Fruit fly (Drosophila melanogaster) whole organism, prepupa: ENCODE results near the gene noi.

Source experiments
- CG10631 ChIP-seq: fragments of 200-800 bp; sonication (Bioruptor generic); optimal IDR thresholded peaks from 2 replicates; lab custom pipeline; 2016; ENCODE audit warnings: missing biosample characterization, missing genetic modification characterization
- CG10669 ChIP-seq: fragments of 200-800 bp; sonication (Bioruptor generic); optimal IDR thresholded peaks from 3 replicates; lab custom pipeline; 2018; ENCODE audit warnings: missing biosample characterization, mild to moderate bottlenecking, missing genetic modification characterization, moderate library complexity
- CG11294 ChIP-seq: fragments of 200-800 bp; sonication (Bioruptor generic); IDR thresholded peaks from 2 replicates; pipeline ENCODE4 v1.3.6; 2022; ENCODE audit warnings: missing biosample characterization, missing genetic modification characterization
- CG11762 ChIP-seq: fragments of 200-800 bp; sonication (Bioruptor generic); optimal IDR thresholded peaks from 3 replicates; lab custom pipeline; 2016; ENCODE audit warnings: missing biosample characterization, missing genetic modification characterization; ENCODE audit not compliant: insufficient read depth
- CG11902 ChIP-seq: fragments of 200-800 bp; sonication (Bioruptor generic); optimal IDR thresholded peaks from 3 replicates; lab custom pipeline; 2016; ENCODE audit warnings: missing biosample characterization, missing genetic modification characterization
- CG1621 ChIP-seq: fragments of 200-800 bp; sonication (Bioruptor generic); optimal IDR thresholded peaks from 3 replicates; lab custom pipeline; 2018; ENCODE audit warnings: missing biosample characterization, mild to moderate bottlenecking, missing genetic modification characterization
- CG16779 ChIP-seq: fragments of 200-800 bp; sonication (Bioruptor generic); optimal IDR thresholded peaks from 3 replicates; lab custom pipeline; 2017; ENCODE audit warnings: missing biosample characterization, mild to moderate bottlenecking, missing genetic modification characterization
- CG3032 ChIP-seq: fragments of 200-800 bp; optimal IDR thresholded peaks from 2 replicates; lab custom pipeline; 2019; ENCODE audit warnings: missing biosample characterization, mild to moderate bottlenecking, missing genetic modification characterization, moderate library complexity
- CG32006 ChIP-seq: fragments of 200-800 bp; sonication (Bioruptor generic); optimal IDR thresholded peaks from 3 replicates; lab custom pipeline; 2017; ENCODE audit warnings: missing biosample characterization, mild to moderate bottlenecking, missing genetic modification characterization
- CG34406 ChIP-seq: fragments of 200-800 bp; sonication (Bioruptor generic); optimal IDR thresholded peaks from 3 replicates; lab custom pipeline; 2016; ENCODE audit warnings: missing biosample characterization, missing genetic modification characterization
- CG3919 ChIP-seq: fragments of 200-800 bp; sonication (Bioruptor generic); optimal IDR thresholded peaks from 3 replicates; lab custom pipeline; 2016; ENCODE audit warnings: missing biosample characterization, missing genetic modification characterization
- CG4318 ChIP-seq: fragments of 200-800 bp; sonication (Bioruptor generic); optimal IDR thresholded peaks from 3 replicates; lab custom pipeline; 2017; ENCODE audit warnings: missing biosample characterization, mild to moderate bottlenecking, missing genetic modification characterization
- CG6163 ChIP-seq: fragments of 200-800 bp; sonication (Bioruptor generic); IDR thresholded peaks from 3 replicates; pipeline ENCODE4 v1.3.6; 2022; ENCODE audit warnings: missing biosample characterization, missing genetic modification characterization
- CG6276 ChIP-seq: fragments of 200-800 bp; sonication (Bioruptor generic); optimal IDR thresholded peaks from 2 replicates; lab custom pipeline; 2017; ENCODE audit warnings: missing biosample characterization, mild to moderate bottlenecking, missing genetic modification characterization
- CG6792 ChIP-seq: fragments of 200-800 bp; sonication (Bioruptor generic); optimal IDR thresholded peaks from 3 replicates; lab custom pipeline; 2016; ENCODE audit warnings: missing biosample characterization, missing genetic modification characterization
- CG6808 ChIP-seq: fragments of 200-800 bp; sonication (Bioruptor generic); optimal IDR thresholded peaks from 3 replicates; lab custom pipeline; 2017; ENCODE audit warnings: missing biosample characterization, missing genetic modification characterization, mild to moderate bottlenecking, moderate library complexity, missing genetic modification reagents
- CG6854 ChIP-seq: fragments of 200-800 bp; sonication (Bioruptor generic); optimal IDR thresholded peaks from 2 replicates; lab custom pipeline; 2017; ENCODE audit warnings: missing biosample characterization, mild to moderate bottlenecking, missing genetic modification characterization
- CG7368 ChIP-seq: fragments of 200-800 bp; sonication (Bioruptor generic); optimal IDR thresholded peaks from 3 replicates; lab custom pipeline; 2016; ENCODE audit warnings: missing biosample characterization, missing genetic modification characterization
- CG8119 ChIP-seq: fragments of 200-800 bp; sonication (Bioruptor generic); IDR thresholded peaks from 3 replicates; pipeline ENCODE4 v1.3.6; 2022; ENCODE audit warnings: missing biosample characterization, missing genetic modification characterization
- CG8319 ChIP-seq: fragments of 200-800 bp; sonication (Bioruptor generic); optimal IDR thresholded peaks from 3 replicates; lab custom pipeline; 2016; ENCODE audit warnings: missing biosample characterization, missing genetic modification characterization
- CG8632 ChIP-seq: fragments of 200-800 bp; sonication (Bioruptor generic); optimal IDR thresholded peaks from 3 replicates; lab custom pipeline; 2016; ENCODE audit warnings: missing biosample characterization, missing genetic modification characterization
- Eip75B ChIP-seq: fragments of 200-800 bp; sonication (Bioruptor generic); optimal IDR thresholded peaks from 3 replicates; lab custom pipeline; 2016; ENCODE audit warnings: missing biosample characterization, missing genetic modification characterization
- Eip78C ChIP-seq: fragments of 200-800 bp; sonication (Bioruptor generic); peaks from one replicate; lab custom pipeline; 2016; ENCODE audit warnings: missing biosample characterization, missing genetic modification characterization
- Eip93F ChIP-seq: fragments of 200-800 bp; sonication (Bioruptor generic); optimal IDR thresholded peaks from 2 replicates; lab custom pipeline; 2016; ENCODE audit warnings: missing biosample characterization, mild to moderate bottlenecking, missing genetic modification characterization
- Ets96B ChIP-seq: fragments of 200-800 bp; optimal IDR thresholded peaks from 2 replicates; lab custom pipeline; 2019; ENCODE audit warnings: missing biosample characterization, mild to moderate bottlenecking, missing genetic modification characterization, moderate library complexity
- Gug ChIP-seq: fragments of 200-800 bp; sonication (Bioruptor generic); IDR thresholded peaks from 2 replicates; pipeline ENCODE4 v1.3.6; 2022; ENCODE audit warnings: missing biosample characterization, missing genetic modification characterization
- Hr39 ChIP-seq: fragments of 200-800 bp; sonication (Bioruptor generic); optimal IDR thresholded peaks from 2 replicates; lab custom pipeline; 2016; ENCODE audit warnings: missing biosample characterization, missing genetic modification characterization
- Lpt ChIP-seq: fragments of 200-800 bp; sonication (Bioruptor generic); optimal IDR thresholded peaks from 3 replicates; lab custom pipeline; 2016; ENCODE audit warnings: missing biosample characterization, missing genetic modification characterization
- Met ChIP-seq: fragments of 200-800 bp; sonication (Bioruptor generic); optimal IDR thresholded peaks from 3 replicates; lab custom pipeline; 2016; ENCODE audit warnings: missing biosample characterization, missing genetic modification characterization
- OdsH ChIP-seq: fragments of 200-800 bp; sonication (Bioruptor generic); optimal IDR thresholded peaks from 3 replicates; lab custom pipeline; 2016; ENCODE audit warnings: missing biosample characterization, missing genetic modification characterization
- Smox ChIP-seq: fragments of 200-800 bp; sonication (Bioruptor generic); optimal IDR thresholded peaks from 3 replicates; lab custom pipeline; 2016; ENCODE audit warnings: missing biosample characterization, missing genetic modification characterization
- Sox102F ChIP-seq: fragments of 200-800 bp; sonication (Bioruptor generic); optimal IDR thresholded peaks from 2 replicates; lab custom pipeline; 2016; ENCODE audit warnings: missing biosample characterization, mild to moderate bottlenecking, missing genetic modification characterization
- Sox14 ChIP-seq: fragments of 200-800 bp; sonication (Bioruptor generic); optimal IDR thresholded peaks from 3 replicates; lab custom pipeline; 2016; ENCODE audit warnings: missing biosample characterization, missing genetic modification characterization
- Sox15 ChIP-seq: fragments of 200-800 bp; sonication (Bioruptor generic); optimal IDR thresholded peaks from 3 replicates; lab custom pipeline; 2016; ENCODE audit warnings: missing biosample characterization, missing genetic modification characterization
- achi ChIP-seq: fragments of 200-800 bp; sonication (Bioruptor generic); optimal IDR thresholded peaks from 3 replicates; lab custom pipeline; 2016; ENCODE audit warnings: missing biosample characterization, missing genetic modification characterization
- acj6 ChIP-seq: fragments of 200-800 bp; sonication (Bioruptor generic); optimal IDR thresholded peaks from 3 replicates; lab custom pipeline; 2016; ENCODE audit warnings: missing biosample characterization, missing genetic modification characterization
- dac ChIP-seq: fragments of 200-800 bp; sonication (Bioruptor generic); optimal IDR thresholded peaks from 2 replicates; lab custom pipeline; 2017; ENCODE audit warnings: missing biosample characterization, mild to moderate bottlenecking, missing genetic modification characterization
- dsx ChIP-seq: fragments of 200-800 bp; optimal IDR thresholded peaks from 3 replicates; lab custom pipeline; 2019; ENCODE audit warnings: missing biosample characterization, mild to moderate bottlenecking, missing genetic modification characterization, moderate library complexity; ENCODE audit not compliant: poor library complexity, severe bottlenecking
- eg ChIP-seq: fragments of 200-800 bp; sonication (Bioruptor generic); IDR thresholded peaks from 3 replicates; pipeline ENCODE4 v1.3.6; 2022; ENCODE audit warnings: missing biosample characterization, missing genetic modification characterization
- fd59A ChIP-seq: fragments of 200-800 bp; sonication (Bioruptor generic); optimal IDR thresholded peaks from 2 replicates; lab custom pipeline; 2017; ENCODE audit warnings: missing biosample characterization, mild to moderate bottlenecking, missing genetic modification characterization, missing genetic modification reagents
- fd85E ChIP-seq: fragments of 200-800 bp; sonication (Bioruptor generic); optimal IDR thresholded peaks from 3 replicates; lab custom pipeline; 2016; ENCODE audit warnings: missing biosample characterization, missing genetic modification characterization
- fkh ChIP-seq: fragments of 200-800 bp; sonication (Bioruptor generic); optimal IDR thresholded peaks from 3 replicates; lab custom pipeline; 2017; ENCODE audit warnings: missing biosample characterization, mild to moderate bottlenecking, missing genetic modification characterization, moderate library complexity
- net ChIP-seq: fragments of 200-800 bp; sonication (Bioruptor generic); optimal IDR thresholded peaks from 3 replicates; lab custom pipeline; 2016; ENCODE audit warnings: missing biosample characterization, missing genetic modification characterization
- pdm3 ChIP-seq: fragments of 200-800 bp; sonication (Bioruptor generic); optimal IDR thresholded peaks from 3 replicates; lab custom pipeline; 2016; ENCODE audit warnings: missing biosample characterization, missing genetic modification characterization
- spab ChIP-seq: fragments of 200-800 bp; sonication (Bioruptor generic); optimal IDR thresholded peaks from 2 replicates; lab custom pipeline; 2017; ENCODE audit warnings: missing biosample characterization, mild to moderate bottlenecking, missing genetic modification characterization, missing genetic modification reagents
- ss ChIP-seq, 2 experiments: fragments of 200-800 bp; sonication (Bioruptor generic); optimal IDR thresholded peaks; 2 replicates in 1 of 2; 3 replicates in 1 of 2; lab custom pipeline; 2017 to 2018; ENCODE audit warnings: mild to moderate bottlenecking in 2 of 2, missing biosample characterization in 2 of 2, missing genetic modification characterization in 2 of 2, moderate library complexity in 1 of 2
- topi ChIP-seq: fragments of 200-800 bp; sonication (Bioruptor generic); optimal IDR thresholded peaks from 3 replicates; lab custom pipeline; 2016; ENCODE audit warnings: missing biosample characterization, missing genetic modification characterization

Gene noi

dm6 chr3R:5627552-5627951 is 36.3 kb upstream of the noi start, which contains the start of gene CG31551:
TSS of gene CG31551 (plus strand) at chr3R:5627852.
- TF ChIP-seq dsx (GFP tag; lab: Kevin White, UChicago) (no peak), Smox (GFP tag; lab: Kevin White, UChicago) (no peak), Ets96B (tag; lab: Kevin White, UChicago) (no peak), CG16779 (tag; lab: Kevin White, UChicago) (no peak), fkh (GFP tag; lab: Kevin White, UChicago) (no peak), CG10631 (GFP tag; lab: Kevin White, UChicago) (no peak), CG6808 (GFP tag; lab: Kevin White, UChicago) (no peak), CG8632 (no peak), CG6276 (GFP tag; lab: Kevin White, UChicago) (no peak)
- TF ChIP-seq, all 60 proteins: peak for 0

DNA sequence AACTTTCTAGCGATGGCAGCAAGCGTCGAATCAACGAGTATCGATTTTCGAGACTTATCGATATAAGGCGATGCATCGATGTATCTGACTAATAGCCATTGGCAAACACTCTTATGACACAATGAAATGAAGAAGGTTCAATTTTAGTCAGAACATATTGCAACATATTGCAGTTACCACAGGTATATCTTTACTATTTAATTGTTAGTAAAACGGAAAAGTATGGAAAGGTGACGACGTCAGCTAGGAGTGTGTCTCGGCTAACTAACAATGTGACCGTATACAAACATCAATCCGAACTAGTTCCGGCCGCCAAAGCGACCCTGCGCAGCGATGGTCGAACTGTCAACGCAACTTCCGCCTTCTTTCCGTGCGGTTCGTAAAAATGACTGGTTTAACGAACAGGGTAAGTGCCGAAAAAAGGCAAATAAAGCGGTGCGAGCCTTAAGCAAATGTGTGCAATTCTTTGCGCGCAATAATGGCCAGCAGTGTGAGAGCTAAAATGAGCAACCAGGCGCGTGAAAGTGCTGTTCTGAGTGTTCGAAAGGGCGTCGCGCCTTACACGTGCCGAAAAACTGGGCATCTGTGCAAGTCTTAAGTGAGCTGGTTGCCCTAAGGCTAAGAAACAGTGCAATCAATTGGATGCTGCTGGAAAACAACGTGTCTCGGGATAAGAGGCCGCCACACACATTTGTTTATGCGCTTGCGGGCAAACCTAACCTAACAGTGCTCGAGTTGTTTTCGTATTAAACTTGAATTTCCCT is 33.0 kb upstream of the noi start, which contains the start of the genes Dph4, Spec2 and RpL13A:
Gene Dph4, minus strand, starts transcription at position 11 of the 764 bp plus-strand sequence.
Gene Spec2, minus strand, starts transcription at position 11 of the 764 bp plus-strand sequence.
Gene RpL13A, plus strand, starts transcription at position 360 of the 764 bp plus-strand sequence.
- TF ChIP-seq pdm3 (GFP tag; lab: Kevin White, UChicago) = no peak
- no peak for TF ChIP-seq spab (GFP tag; lab: Kevin White, UChicago)
- peak; percentile 89 for TF ChIP-seq Met (GFP tag; lab: Kevin White, UChicago)
- peak; percentile 48 for TF ChIP-seq CG11902 (GFP tag; lab: Kevin White, UChicago)
- no peak for TF ChIP-seq CG4318 (GFP tag; lab: Kevin White, UChicago)
- TF ChIP-seq CG11762 = peak; percentile 67
- peak; percentile 83 for TF ChIP-seq CG1621 (tag; lab: Kevin White, UChicago)
- TF ChIP-seq CG8119 = no peak
- TF ChIP-seq Hr39 (GFP tag; lab: Kevin White, UChicago) = no peak
- TF ChIP-seq CG7368 (GFP tag; lab: Kevin White, UChicago) = peak; percentile 86
- no peak for TF ChIP-seq CG10631 (GFP tag; lab: Kevin White, UChicago)
- peak; percentile 38 for TF ChIP-seq dsx (GFP tag; lab: Kevin White, UChicago)
- peak; percentile 94 for TF ChIP-seq CG3919 (GFP tag; lab: Kevin White, UChicago)
- no peak for TF ChIP-seq Gug (GFP tag; lab: Robert Waterston, UW)
- peak; percentile 60 for TF ChIP-seq CG8632
- TF ChIP-seq fkh (GFP tag; lab: Kevin White, UChicago) = peak; percentile 82
- TF ChIP-seq Lpt = no peak
- peak; percentile 79 for TF ChIP-seq topi (GFP tag; lab: Kevin White, UChicago)
- peak; percentile 75 for TF ChIP-seq CG3032 (tag; lab: Kevin White, UChicago)
- TF ChIP-seq CG10669 (GFP tag; lab: Kevin White, UChicago) = no peak
- TF ChIP-seq Sox15 (GFP tag; lab: Kevin White, UChicago) = peak; percentile 23
- TF ChIP-seq achi (GFP tag; lab: Kevin White, UChicago) = peak; percentile 100
- TF ChIP-seq ss (GFP tag; optimal IDR thresholded peaks at IDR 0.05; lab: Kevin White, UChicago) = peak; percentile 54 to 90
- peak; percentile 64 for TF ChIP-seq fd59A (GFP tag; lab: Kevin White, UChicago)
- peak; percentile 89 for TF ChIP-seq Sox102F (GFP tag; lab: Kevin White, UChicago)
- TF ChIP-seq CG16779 (tag; lab: Kevin White, UChicago) = peak; percentile 67
- no peak for TF ChIP-seq CG6163 (GFP tag; lab: Robert Waterston, UW)
- peak; percentile 96 for TF ChIP-seq Eip78C (GFP tag; lab: Kevin White, UChicago)
- TF ChIP-seq CG6808 (GFP tag; lab: Kevin White, UChicago) = peak; percentile 83
- peak; percentile 73 for TF ChIP-seq CG8319
- no peak for TF ChIP-seq CG32006
- TF ChIP-seq eg (GFP tag; lab: Robert Waterston, UW) = no peak
- no peak for TF ChIP-seq dac (GFP tag; lab: Kevin White, UChicago)
- TF ChIP-seq CG6276 (GFP tag; lab: Kevin White, UChicago) = no peak
- TF ChIP-seq net (GFP tag; lab: Kevin White, UChicago) = peak; percentile 93
- TF ChIP-seq Eip93F = peak; percentile 8
- peak; percentile 72 for TF ChIP-seq CG6792 (GFP tag; lab: Kevin White, UChicago)
- TF ChIP-seq Sox14 (GFP tag; lab: Kevin White, UChicago) = peak; percentile 81
- TF ChIP-seq CG11294 = no peak
- TF ChIP-seq CG34406 (GFP tag; lab: Kevin White, UChicago) = peak; percentile 83
- TF ChIP-seq CG6854 (GFP tag; lab: Kevin White, UChicago) = peak; percentile 95
- no peak for TF ChIP-seq OdsH
- TF ChIP-seq Eip75B (GFP tag; lab: Kevin White, UChicago) = no peak
- TF ChIP-seq fd85E = no peak
- TF ChIP-seq acj6 (GFP tag; lab: Kevin White, UChicago) = peak; percentile 83
